Fruit fly (Drosophila melanogaster) whole organism, embryonic: Measurements from ENCODE around the gene CheB98a.
A peak's percentile ranks its signal among the peaks of the same experiment; 100 is the strongest.

ENCODE experiments used
- Antp ChIP-seq: fragments of 200-800 bp; sonication (Bioruptor generic); optimal IDR thresholded peaks from 3 replicates; lab custom pipeline; 2016; ENCODE audit warnings: missing biosample characterization, missing genetic modification characterization
- CG10267 ChIP-seq: fragments of 200-800 bp; sonication (Bioruptor generic); optimal IDR thresholded peaks from 2 replicates; lab custom pipeline; 2018; ENCODE audit warnings: missing biosample characterization, mild to moderate bottlenecking, missing genetic modification characterization, moderate library complexity
- CG11696 ChIP-seq: fragments of 200-800 bp; sonication (Bioruptor generic); IDR thresholded peaks from 2 replicates; pipeline ENCODE4 v1.3.6; 2022; ENCODE audit warnings: missing biosample characterization, missing genetic modification characterization
- CG13894 ChIP-seq: fragments of 200-800 bp; sonication (Bioruptor generic); optimal IDR thresholded peaks from 3 replicates; lab custom pipeline; 2018; ENCODE audit warnings: missing biosample characterization, mild to moderate bottlenecking, missing genetic modification characterization, moderate library complexity
- CG14965 ChIP-seq: fragments of 200-800 bp; sonication (Bioruptor generic); optimal IDR thresholded peaks from 2 replicates; lab custom pipeline; 2016; ENCODE audit warnings: missing biosample characterization, missing genetic modification characterization, borderline replicate concordance
- CG15073 ChIP-seq: fragments of 200-800 bp; sonication (Bioruptor generic); optimal IDR thresholded peaks from 2 replicates; lab custom pipeline; 2016; ENCODE audit warnings: missing biosample characterization, missing genetic modification characterization
- CG1832 ChIP-seq: fragments of 200-800 bp; sonication (Bioruptor generic); optimal IDR thresholded peaks from 2 replicates; lab custom pipeline; 2017; ENCODE audit warnings: missing biosample characterization, mild to moderate bottlenecking, missing genetic modification characterization, inconsistent platforms
- CG2678 ChIP-seq: fragments of 200-800 bp; sonication (Bioruptor generic); optimal IDR thresholded peaks from 3 replicates; lab custom pipeline; 2019; ENCODE audit warnings: missing biosample characterization, mild to moderate bottlenecking, missing genetic modification characterization, moderate library complexity
- CG3163 ChIP-seq: fragments of 200-800 bp; sonication (Bioruptor generic); optimal IDR thresholded peaks from 3 replicates; lab custom pipeline; 2016; ENCODE audit warnings: missing biosample characterization, missing genetic modification characterization
- CG6813 ChIP-seq: fragments of 200-800 bp; sonication (Bioruptor generic); optimal IDR thresholded peaks from 2 replicates; lab custom pipeline; 2017; ENCODE audit warnings: missing biosample characterization, missing genetic modification characterization, mild to moderate bottlenecking, moderate library complexity, missing genetic modification reagents
- CG7271 ChIP-seq: fragments of 200-800 bp; sonication (Bioruptor generic); optimal IDR thresholded peaks from 2 replicates; lab custom pipeline; 2018; ENCODE audit warnings: missing biosample characterization, mild to moderate bottlenecking, missing genetic modification characterization, moderate library complexity
- CG9876 ChIP-seq: fragments of 200-800 bp; sonication (Bioruptor generic); optimal IDR thresholded peaks from 2 replicates; lab custom pipeline; 2016; ENCODE audit warnings: missing biosample characterization, missing genetic modification characterization
- CkIIα-i1 ChIP-seq: fragments of 200-800 bp; sonication (Bioruptor generic); IDR thresholded peaks from 2 replicates; pipeline ENCODE4 v1.3.6; 2022; ENCODE audit warnings: missing biosample characterization, missing genetic modification characterization
- CoRest ChIP-seq: fragments of 200-800 bp; sonication (Bioruptor generic); optimal IDR thresholded peaks from 3 replicates; lab custom pipeline; 2018; ENCODE audit warnings: missing biosample characterization, mild to moderate bottlenecking, missing genetic modification characterization, moderate library complexity
- Drgx ChIP-seq: fragments of 200-800 bp; sonication (Bioruptor generic); IDR thresholded peaks from 2 replicates; pipeline ENCODE4 v1.3.6; 2022; ENCODE audit warnings: missing biosample characterization, missing genetic modification characterization
- Gug ChIP-seq: fragments of 200-800 bp; sonication (Bioruptor generic); IDR thresholded peaks from 4 replicates; pipeline ENCODE4 v1.3.6; 2022; ENCODE audit warnings: missing biosample characterization, missing genetic modification characterization
- H2.0 ChIP-seq: fragments of 200-800 bp; sonication (Bioruptor generic); IDR thresholded peaks from 2 replicates; pipeline ENCODE4 v1.3.6; 2022; ENCODE audit warnings: missing biosample characterization, missing genetic modification characterization
- Lhr ChIP-seq: fragments of 200-800 bp; sonication (Bioruptor generic); optimal IDR thresholded peaks from 3 replicates; lab custom pipeline; 2017; ENCODE audit warnings: mild to moderate bottlenecking, missing biosample characterization, missing genetic modification reagents, missing genetic modification characterization
- Max ChIP-seq: fragments of 200-800 bp; sonication (Bioruptor generic); optimal IDR thresholded peaks from 2 replicates; lab custom pipeline; 2016; ENCODE audit warnings: missing biosample characterization, mild to moderate bottlenecking, missing genetic modification characterization
- Mrtf ChIP-seq: fragments of 200-800 bp; sonication (Bioruptor generic); IDR thresholded peaks from 3 replicates; pipeline ENCODE4 v1.3.6; 2022; ENCODE audit warnings: missing biosample characterization, missing genetic modification characterization
- NFAT ChIP-seq: fragments of 200-800 bp; sonication (Bioruptor generic); IDR thresholded peaks from 2 replicates; pipeline ENCODE4 v1.3.6; 2022; ENCODE audit warnings: missing biosample characterization, missing genetic modification characterization
- Nf-YC ChIP-seq: fragments of 200-800 bp; optimal IDR thresholded peaks from 3 replicates; lab custom pipeline; 2019; ENCODE audit warnings: missing biosample characterization, mild to moderate bottlenecking, missing genetic modification characterization, moderate library complexity
- Pdp1 ChIP-seq, 2 experiments: fragments of 200-800 bp; sonication (Bioruptor generic); optimal IDR thresholded peaks; 3 replicates each; lab custom pipeline; 2016; ENCODE audit warnings: missing biosample characterization in 2 of 2, missing genetic modification characterization in 2 of 2, mild to moderate bottlenecking in 1 of 2, moderate library complexity in 1 of 2
- Side ChIP-seq: fragments of 200-800 bp; sonication (Bioruptor generic); optimal IDR thresholded peaks from 2 replicates; lab custom pipeline; 2016; ENCODE audit warnings: missing biosample characterization, missing genetic modification characterization
- Sin3A ChIP-seq: fragments of >200 bp; optimal IDR thresholded peaks from 2 replicates; lab custom pipeline; 2018
- Spps ChIP-seq: fragments of 200-800 bp; sonication (Bioruptor generic); optimal IDR thresholded peaks from 2 replicates; lab custom pipeline; 2018; ENCODE audit warnings: missing biosample characterization, mild to moderate bottlenecking, missing genetic modification characterization
- abd-A ChIP-seq: fragments of 200-800 bp; sonication (Bioruptor generic); optimal IDR thresholded peaks from 3 replicates; lab custom pipeline; 2019; ENCODE audit warnings: missing biosample characterization, mild to moderate bottlenecking, missing genetic modification characterization, moderate library complexity
- al ChIP-seq: fragments of 200-800 bp; sonication (Bioruptor generic); IDR thresholded peaks from 2 replicates; pipeline ENCODE4 v1.3.6; 2022; ENCODE audit warnings: missing biosample characterization, missing genetic modification characterization
- amos ChIP-seq: fragments of 200-800 bp; sonication (Bioruptor generic); IDR thresholded peaks from 2 replicates; pipeline ENCODE4 v1.3.6; 2022; ENCODE audit warnings: missing biosample characterization, missing genetic modification characterization; ENCODE audit not compliant: partially characterized antibody
- btn ChIP-seq: fragments of 200-800 bp; sonication (Bioruptor generic); optimal IDR thresholded peaks from 2 replicates; lab custom pipeline; 2016; ENCODE audit warnings: missing biosample characterization, missing genetic modification characterization
- croc ChIP-seq: fragments of 200-800 bp; sonication (Bioruptor generic); conservative IDR thresholded peaks from 3 replicates; pipeline ENCODE4 v1.3.6; 2022; ENCODE audit warnings: missing biosample characterization, missing genetic modification characterization
- dan ChIP-seq: fragments of 200-800 bp; sonication (Bioruptor generic); IDR thresholded peaks from 2 replicates; pipeline ENCODE4 v1.3.6; 2022; ENCODE audit warnings: missing biosample characterization, missing genetic modification characterization
- emc ChIP-seq: fragments of 200-800 bp; sonication (Bioruptor generic); optimal IDR thresholded peaks from 2 replicates; lab custom pipeline; 2016; ENCODE audit warnings: missing biosample characterization, missing genetic modification characterization
- fd102C ChIP-seq: fragments of 200-800 bp; sonication (Bioruptor generic); optimal IDR thresholded peaks from 2 replicates; lab custom pipeline; 2018; ENCODE audit warnings: missing biosample characterization, mild to moderate bottlenecking, missing genetic modification characterization, moderate library complexity
- kah ChIP-seq: fragments of 200-800 bp; sonication (Bioruptor generic); optimal IDR thresholded peaks from 2 replicates; lab custom pipeline; 2018; ENCODE audit warnings: missing biosample characterization, mild to moderate bottlenecking, missing genetic modification characterization
- knrl ChIP-seq: fragments of 200-800 bp; sonication (Bioruptor generic); IDR thresholded peaks from 3 replicates; pipeline ENCODE4 v1.3.6; 2022; ENCODE audit warnings: missing biosample characterization, missing genetic modification characterization; ENCODE audit not compliant: partially characterized antibody
- lov ChIP-seq, 2 experiments: fragments of 200-800 bp in 1 of 2; fragments of >200 bp in 1 of 2; sonication (Bioruptor generic) in 1 of 2; IDR thresholded peaks in 1 of 2; optimal IDR thresholded peaks in 1 of 2; 2 replicates in 1 of 2; 3 replicates in 1 of 2; pipeline versions ENCODE4 v1.3.6 to Lab custom; 2017 to 2022; ENCODE audit warnings: missing biosample characterization in 1 of 2, missing genetic modification characterization in 1 of 2
- nom ChIP-seq: fragments of 200-800 bp; sonication (Bioruptor generic); optimal IDR thresholded peaks from 2 replicates; lab custom pipeline; 2017; ENCODE audit warnings: missing biosample characterization, missing genetic modification characterization, mild to moderate bottlenecking, moderate library complexity, missing genetic modification reagents
- onecut ChIP-seq: fragments of 200-800 bp; sonication (Bioruptor generic); IDR thresholded peaks from 2 replicates; pipeline ENCODE4 v1.3.6; 2022; ENCODE audit warnings: missing biosample characterization, missing genetic modification characterization
- pan ChIP-seq, 4 experiments: fragments of >200 bp in 3 of 4; fragments of 200-800 bp in 1 of 4; sonication (Bioruptor generic) in 1 of 4; optimal IDR thresholded peaks in 3 of 4; IDR thresholded peaks in 1 of 4; 2 replicates each; pipeline versions ENCODE4 v1.3.6 to Lab custom; 2017 to 2022; ENCODE audit warnings: missing biosample characterization in 2 of 4, missing genetic modification characterization in 2 of 4, mixed read lengths in 1 of 4
- repo ChIP-seq: fragments of 200-800 bp; sonication (Bioruptor generic); optimal IDR thresholded peaks from 2 replicates; lab custom pipeline; 2016; ENCODE audit warnings: missing biosample characterization, missing genetic modification characterization
- row ChIP-seq: fragments of 200-800 bp; sonication (Bioruptor generic); IDR thresholded peaks from 3 replicates; pipeline ENCODE4 v1.3.6; 2022; ENCODE audit warnings: missing biosample characterization, missing genetic modification characterization
- slou ChIP-seq: fragments of 200-800 bp; sonication (Bioruptor generic); optimal IDR thresholded peaks from 3 replicates; lab custom pipeline; 2016; ENCODE audit warnings: missing biosample characterization, missing genetic modification characterization
- so ChIP-seq: fragments of 200-800 bp; sonication (Bioruptor generic); IDR thresholded peaks from 3 replicates; pipeline ENCODE4 v1.3.6; 2022; ENCODE audit warnings: missing biosample characterization, missing genetic modification characterization
- sqz ChIP-seq: fragments of 200-800 bp; sonication (Bioruptor generic); optimal IDR thresholded peaks from 3 replicates; lab custom pipeline; 2018; ENCODE audit warnings: missing biosample characterization, mild to moderate bottlenecking, missing genetic modification characterization
- sr ChIP-seq: fragments of 200-800 bp; sonication (Bioruptor generic); IDR thresholded peaks from 3 replicates; pipeline ENCODE4 v1.3.6; 2022; ENCODE audit warnings: missing biosample characterization, missing genetic modification characterization
- vfl ChIP-seq: fragments of 200-800 bp; sonication (Bioruptor generic); optimal IDR thresholded peaks from 2 replicates; lab custom pipeline; 2016; ENCODE audit warnings: missing biosample characterization, missing genetic modification characterization
- zf30C ChIP-seq: fragments of 200-800 bp; sonication (Bioruptor generic); optimal IDR thresholded peaks from 3 replicates; lab custom pipeline; 2018; ENCODE audit warnings: missing biosample characterization, mild to moderate bottlenecking, missing genetic modification characterization

CheB98a gene

DNA sequence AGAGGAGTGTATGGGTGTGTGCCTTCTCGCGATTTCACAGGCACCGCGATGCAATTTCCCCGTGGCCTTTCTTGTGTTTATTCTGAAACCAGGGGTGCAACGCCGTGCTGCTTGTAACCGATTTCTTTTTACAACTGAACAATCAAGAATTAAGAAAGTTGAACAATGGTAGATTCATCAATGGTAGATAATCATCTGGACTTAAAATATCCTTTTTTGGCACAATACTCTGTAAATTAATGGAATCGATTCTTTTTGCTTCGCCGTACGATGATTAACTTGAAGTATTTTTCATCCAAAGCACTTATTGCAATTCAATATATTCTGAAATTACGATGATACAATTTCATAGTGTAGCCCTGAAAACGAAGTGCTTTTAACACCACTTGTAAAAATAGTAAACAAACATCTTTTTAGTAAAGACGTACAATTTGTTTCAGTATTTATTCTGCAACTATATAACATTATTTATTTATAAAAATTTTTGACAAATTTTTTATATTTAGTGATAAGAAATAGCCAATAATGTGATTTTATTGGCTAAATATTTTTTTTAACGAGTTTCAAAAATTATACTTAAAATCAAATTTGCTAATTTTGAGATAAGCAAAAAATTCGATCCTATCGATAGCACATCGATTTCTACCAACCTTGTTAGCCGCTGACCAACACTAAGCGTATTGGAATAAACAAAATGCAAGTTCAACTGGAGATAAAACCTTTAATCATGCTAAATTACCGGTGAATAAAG is 13.2 kb downstream of the CheB98a start, which contains the start of the genes CG1523 and CG1647 (continued):
- TF ChIP-seq CG11696 (GFP tag; lab: Robert Waterston, UW) = no peak
- peak; percentile 76 for TF ChIP-seq Antp (GFP tag; lab: Kevin White, UChicago)
- no peak for TF ChIP-seq repo (GFP tag; lab: Kevin White, UChicago)
- peak; percentile 35; the same call in 1 of the 4 replicates for TF ChIP-seq Gug
- TF ChIP-seq zf30C (GFP tag; lab: Kevin White, UChicago) = no peak
- no peak for TF ChIP-seq nom (GFP tag; lab: Kevin White, UChicago)
- TF ChIP-seq CkIIα-i1 (GFP tag; lab: Robert Waterston, UW) = no peak
- TF ChIP-seq sqz = no peak
- TF ChIP-seq slou (GFP tag; lab: Kevin White, UChicago) = no peak
- peak; percentile 25; the same call in 1 of the 2 replicates for TF ChIP-seq al
- no peak for TF ChIP-seq abd-A
- TF ChIP-seq CG1832 = no peak
- peak; percentile 26; the same call in 1 of the 3 replicates for TF ChIP-seq Mrtf (GFP tag; lab: Robert Waterston, UW)
- no peak for TF ChIP-seq btn (GFP tag; lab: Kevin White, UChicago)
- TF ChIP-seq CG15073 (GFP tag; lab: Kevin White, UChicago) = no peak
- no peak for TF ChIP-seq lov (optimal IDR thresholded peaks at IDR 0.05; lab: Kevin White, UChicago)
- TF ChIP-seq lov (GFP tag; IDR thresholded peaks at IDR 0.05; lab: Robert Waterston, UW) = 0 out of 3 replicates have a peak, but pooled peaks have one; percentile 56
- TF ChIP-seq Side (GFP tag; lab: Kevin White, UChicago) = peak; percentile 39
- no peak for TF ChIP-seq H2.0
- TF ChIP-seq CG6813 = no peak
- TF ChIP-seq amos (GFP tag; lab: Robert Waterston, UW) = peak; percentile 55
- TF ChIP-seq CG10267 (tag; lab: Kevin White, UChicago) = peak; percentile 88
- TF ChIP-seq Spps (tag; lab: Kevin White, UChicago) = peak; percentile 46
- TF ChIP-seq knrl (GFP tag; lab: Robert Waterston, UW) = peak; percentile 56; the same call in 2 of the 3 replicates
- TF ChIP-seq kah (GFP tag; lab: Kevin White, UChicago) = peak; percentile 9
- no peak for TF ChIP-seq fd102C (GFP tag; lab: Kevin White, UChicago)
- TF ChIP-seq Pdp1 (GFP tag; optimal IDR thresholded peaks at IDR 0.05; lab: Kevin White, UChicago) = peak in 1 of 2 experiments; percentile 49
- TF ChIP-seq Drgx (GFP tag; lab: Robert Waterston, UW) = peak; percentile 34; the same call in 1 of the 2 replicates
- peak; percentile 42; the same call in 1 of the 2 replicates for TF ChIP-seq NFAT (GFP tag; lab: Robert Waterston, UW)
- no peak for TF ChIP-seq Sin3A (lab: Kevin White, UChicago)
- peak; percentile 26 for TF ChIP-seq CG9876 (GFP tag; lab: Kevin White, UChicago)
- TF ChIP-seq Lhr (GFP tag; lab: Kevin White, UChicago) = no peak
- peak; percentile 13 for TF ChIP-seq CG7271
- 0 out of 3 replicates have a peak, but pooled peaks have one; percentile 35 for TF ChIP-seq so
- peak; percentile 4 for TF ChIP-seq onecut (GFP tag; lab: Robert Waterston, UW)
- TF ChIP-seq Max (GFP tag; lab: Kevin White, UChicago) = peak; percentile 43
- TF ChIP-seq row = peak; percentile 82
- TF ChIP-seq CoRest (tag; lab: Kevin White, UChicago) = peak; percentile 86
- no peak for TF ChIP-seq CG2678 (tag; lab: Kevin White, UChicago)
- no peak for TF ChIP-seq vfl (GFP tag; lab: Kevin White, UChicago)
- TF ChIP-seq emc = no peak
- TF ChIP-seq CG3163 = peak; percentile 35
- TF ChIP-seq Nf-YC (tag; lab: Kevin White, UChicago) = no peak
- TF ChIP-seq CG13894 = no peak
- TF ChIP-seq CG14965 = no peak
- no peak for TF ChIP-seq sr
- TF ChIP-seq croc (GFP tag; lab: Robert Waterston, UW) = peak; percentile 45; the same call in 2 of the 3 replicates
- TF ChIP-seq dan = no peak
- no peak for TF ChIP-seq pan (optimal IDR thresholded peaks at IDR 0.05; lab: Kevin White, UChicago)
- TF ChIP-seq pan (GFP tag; optimal IDR thresholded peaks at IDR 0.05 in 1 of 2, IDR thresholded peaks at IDR 0.05 in 1 of 2) = peak in 1 of 2 experiments; percentile 40
